Worm (Caenorhabditis elegans): Measurements from ENCODE around the gene K06H6.2.

DNA sequence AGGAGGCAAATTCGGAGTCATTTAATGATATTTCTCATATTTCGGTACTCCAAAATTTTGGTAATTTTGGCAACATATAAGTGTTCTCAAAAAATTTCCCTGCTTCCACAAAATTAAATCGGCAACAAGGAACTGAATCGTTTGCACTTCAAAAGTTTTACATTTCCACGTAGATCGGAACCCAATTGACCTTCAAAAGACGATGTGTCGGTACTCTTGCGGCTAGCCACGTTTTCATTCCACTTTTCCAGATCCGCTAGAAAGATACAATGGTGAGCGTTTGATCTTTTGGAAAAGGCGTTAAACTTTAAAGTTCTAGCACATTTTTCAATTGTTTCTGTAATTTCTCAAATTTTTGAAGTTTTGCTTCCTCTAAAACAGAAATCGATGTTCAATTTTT lies 11.4 kb downstream of the K06H6.2 start:
- TF ChIP-seq unc-39 (tag; optimal IDR thresholded peaks at IDR 0.05) (no peak), nhr-11 (tag; optimal IDR thresholded peaks at IDR 0.05) (no peak), nhr-237 (tag; optimal IDR thresholded peaks at IDR 0.05) (no peak), fos-1 (tag; optimal IDR thresholded peaks at IDR 0.05) (no peak), nhr-76 (tag; optimal IDR thresholded peaks at IDR 0.05) (no peak)

Data from whole organism, L4 larva.